Fruit fly (Drosophila melanogaster) whole organism, embryonic: ENCODE results near the gene Hrd3.
A peak's percentile ranks its signal among the peaks of the same experiment; 100 is the strongest.

Experiments used
- Awh ChIP-seq: fragments of 200-800 bp; sonication (Bioruptor generic); IDR thresholded peaks from 2 replicates; pipeline ENCODE4, ENCODE4 v1.3.6; 2022; ENCODE audit warnings: missing biosample characterization, missing genetic modification characterization
- BEAF-32 ChIP-seq: fragments of 200-800 bp; sonication (Bioruptor generic); optimal IDR thresholded peaks from 3 replicates; lab custom pipeline; 2017; ENCODE audit warnings: missing biosample characterization, missing genetic modification characterization, mild to moderate bottlenecking, moderate library complexity, missing genetic modification reagents
- Bteb2 ChIP-seq: fragments of 200-800 bp; sonication (Bioruptor generic); optimal IDR thresholded peaks from 2 replicates; lab custom pipeline; 2016; ENCODE audit warnings: missing biosample characterization, missing genetic modification characterization
- CG10267 ChIP-seq: fragments of 200-800 bp; sonication (Bioruptor generic); optimal IDR thresholded peaks from 2 replicates; lab custom pipeline; 2018; ENCODE audit warnings: missing biosample characterization, mild to moderate bottlenecking, missing genetic modification characterization, moderate library complexity
- CG10543 ChIP-seq: fragments of 200-800 bp; sonication (Bioruptor generic); optimal IDR thresholded peaks from 3 replicates; lab custom pipeline; 2017; ENCODE audit warnings: missing biosample characterization, mild to moderate bottlenecking, missing genetic modification characterization, moderate library complexity
- CG12744 ChIP-seq: fragments of 200-800 bp; sonication (Bioruptor generic); optimal IDR thresholded peaks from 2 replicates; lab custom pipeline; 2016; ENCODE audit warnings: missing biosample characterization, missing genetic modification characterization
- CG13123 ChIP-seq: fragments of 200-800 bp; sonication (Bioruptor generic); optimal IDR thresholded peaks from 2 replicates; lab custom pipeline; 2016; ENCODE audit warnings: missing biosample characterization, missing genetic modification characterization
- CG1603 ChIP-seq: fragments of 200-800 bp; sonication (Bioruptor generic); optimal IDR thresholded peaks from 2 replicates; lab custom pipeline; 2019; ENCODE audit warnings: missing biosample characterization, mild to moderate bottlenecking, missing genetic modification characterization, moderate library complexity
- CG1647 ChIP-seq: fragments of 200-800 bp; sonication (Bioruptor generic); optimal IDR thresholded peaks from 3 replicates; lab custom pipeline; 2016; ENCODE audit warnings: missing biosample characterization, missing genetic modification characterization
- CG17186 ChIP-seq: fragments of 200-800 bp; sonication (Bioruptor generic); optimal IDR thresholded peaks from 3 replicates; lab custom pipeline; 2017; ENCODE audit warnings: missing biosample characterization, missing genetic modification reagents, missing genetic modification characterization
- CG17802 ChIP-seq: fragments of 200-800 bp; sonication (Bioruptor generic); optimal IDR thresholded peaks from 2 replicates; lab custom pipeline; 2018; ENCODE audit warnings: missing biosample characterization, mild to moderate bottlenecking, missing genetic modification characterization, moderate library complexity
- CG2202 ChIP-seq: fragments of 200-800 bp; sonication (Bioruptor generic); optimal IDR thresholded peaks from 2 replicates; lab custom pipeline; 2018; ENCODE audit warnings: missing biosample characterization, mild to moderate bottlenecking, missing genetic modification characterization
- CG31388 ChIP-seq: fragments of 200-800 bp; sonication (Bioruptor generic); optimal IDR thresholded peaks from 2 replicates; lab custom pipeline; 2016; ENCODE audit warnings: missing biosample characterization, missing genetic modification characterization
- CG32532 ChIP-seq: fragments of 200-800 bp; sonication (Bioruptor generic); IDR thresholded peaks from 2 replicates; pipeline ENCODE4 v1.3.6; 2022; ENCODE audit warnings: missing biosample characterization, missing genetic modification characterization
- CG3407 ChIP-seq: fragments of 200-800 bp; sonication (Bioruptor generic); optimal IDR thresholded peaks from 2 replicates; lab custom pipeline; 2018; ENCODE audit warnings: missing biosample characterization, mild to moderate bottlenecking, missing genetic modification characterization
- CG4424 ChIP-seq: fragments of 200-800 bp; sonication (Bioruptor generic); optimal IDR thresholded peaks from 3 replicates; lab custom pipeline; 2016; ENCODE audit warnings: missing biosample characterization, missing genetic modification characterization
- CG4730 ChIP-seq: fragments of 200-800 bp; sonication (Bioruptor generic); IDR thresholded peaks from 2 replicates; pipeline ENCODE4 v1.3.6; 2022; ENCODE audit warnings: missing biosample characterization, missing genetic modification characterization
- CG4820 ChIP-seq: fragments of 200-800 bp; sonication (Bioruptor generic); optimal IDR thresholded peaks from 3 replicates; lab custom pipeline; 2016; ENCODE audit warnings: missing biosample characterization, missing genetic modification characterization
- CG6175 ChIP-seq: fragments of 200-800 bp; sonication (Bioruptor generic); IDR thresholded peaks from 3 replicates; pipeline ENCODE4 v1.3.6; 2022; ENCODE audit warnings: missing biosample characterization, missing genetic modification characterization
- CG6254 ChIP-seq: fragments of 200-800 bp; sonication (Bioruptor generic); optimal IDR thresholded peaks from 3 replicates; lab custom pipeline; 2017; ENCODE audit warnings: mild to moderate bottlenecking, missing biosample characterization, missing genetic modification reagents, missing genetic modification characterization
- CG6689 ChIP-seq: fragments of 200-800 bp; sonication (Bioruptor generic); IDR thresholded peaks from 2 replicates; pipeline ENCODE4 v1.3.6; 2022; ENCODE audit warnings: missing biosample characterization, missing genetic modification characterization
- CG6791 ChIP-seq: fragments of 200-800 bp; sonication (Bioruptor generic); IDR thresholded peaks from 3 replicates; pipeline ENCODE4 v1.3.6; 2022; ENCODE audit warnings: missing biosample characterization, missing genetic modification characterization; ENCODE audit not compliant: partially characterized antibody
- CG6813 ChIP-seq: fragments of 200-800 bp; sonication (Bioruptor generic); optimal IDR thresholded peaks from 2 replicates; lab custom pipeline; 2017; ENCODE audit warnings: missing biosample characterization, missing genetic modification characterization, mild to moderate bottlenecking, moderate library complexity, missing genetic modification reagents
- CG7271 ChIP-seq: fragments of 200-800 bp; sonication (Bioruptor generic); optimal IDR thresholded peaks from 2 replicates; lab custom pipeline; 2018; ENCODE audit warnings: missing biosample characterization, mild to moderate bottlenecking, missing genetic modification characterization, moderate library complexity
- CG7372 ChIP-seq: fragments of 200-800 bp; sonication (Bioruptor generic); IDR thresholded peaks from 2 replicates; pipeline ENCODE4 v1.3.6; 2022; ENCODE audit warnings: missing biosample characterization, missing genetic modification characterization
- CG8359 ChIP-seq: fragments of 200-800 bp; sonication (Bioruptor generic); optimal IDR thresholded peaks from 2 replicates; lab custom pipeline; 2017; ENCODE audit warnings: missing biosample characterization, mild to moderate bottlenecking, missing genetic modification characterization, borderline replicate concordance
- CG8388 ChIP-seq: fragments of 200-800 bp; sonication (Bioruptor generic); optimal IDR thresholded peaks from 2 replicates; lab custom pipeline; 2019; ENCODE audit warnings: missing biosample characterization, mild to moderate bottlenecking, missing genetic modification characterization, moderate library complexity
- CrebB ChIP-seq: fragments of 200-800 bp; sonication (Bioruptor generic); optimal IDR thresholded peaks from 3 replicates; lab custom pipeline; 2018; ENCODE audit warnings: missing biosample characterization, mild to moderate bottlenecking, missing genetic modification characterization
- D19A ChIP-seq: fragments of 200-800 bp; optimal IDR thresholded peaks from 3 replicates; lab custom pipeline; 2019; ENCODE audit warnings: missing biosample characterization, mild to moderate bottlenecking, missing genetic modification characterization, moderate library complexity
- Dp ChIP-seq: fragments of 200-800 bp; sonication (Bioruptor generic); optimal IDR thresholded peaks from 2 replicates; lab custom pipeline; 2018; ENCODE audit warnings: missing biosample characterization, mild to moderate bottlenecking, missing genetic modification characterization, moderate library complexity
- HLH4C ChIP-seq: fragments of 200-800 bp; sonication (Bioruptor generic); IDR thresholded peaks from 3 replicates; pipeline ENCODE4 v1.3.6; 2022; ENCODE audit warnings: missing biosample characterization, missing genetic modification characterization; ENCODE audit not compliant: partially characterized antibody
- Hey ChIP-seq: fragments of 200-800 bp; sonication (Bioruptor generic); optimal IDR thresholded peaks from 3 replicates; lab custom pipeline; 2018; ENCODE audit warnings: missing biosample characterization, mild to moderate bottlenecking, missing genetic modification characterization
- MESR4 ChIP-seq: fragments of 200-800 bp; sonication (Bioruptor generic); optimal IDR thresholded peaks from 2 replicates; lab custom pipeline; 2018; ENCODE audit warnings: missing biosample characterization, mild to moderate bottlenecking, missing genetic modification characterization, moderate library complexity
- MTF-1 ChIP-seq: fragments of 200-800 bp; sonication (Bioruptor generic); optimal IDR thresholded peaks from 2 replicates; lab custom pipeline; 2018; ENCODE audit warnings: missing biosample characterization, mild to moderate bottlenecking, missing genetic modification characterization, borderline replicate concordance
- NC2β ChIP-seq: fragments of 200-800 bp; sonication (Bioruptor generic); optimal IDR thresholded peaks from 2 replicates; lab custom pipeline; 2016; ENCODE audit warnings: missing biosample characterization, missing genetic modification characterization
- Rx ChIP-seq: fragments of 200-800 bp; sonication (Bioruptor generic); IDR thresholded peaks from 2 replicates; pipeline ENCODE4 v1.3.6; 2022; ENCODE audit warnings: missing biosample characterization, missing genetic modification characterization
- Xbp1 ChIP-seq: fragments of 200-800 bp; sonication (Bioruptor generic); optimal IDR thresholded peaks from 3 replicates; lab custom pipeline; 2016; ENCODE audit warnings: missing biosample characterization, mild to moderate bottlenecking, missing genetic modification characterization
- al ChIP-seq: fragments of 200-800 bp; sonication (Bioruptor generic); IDR thresholded peaks from 2 replicates; pipeline ENCODE4 v1.3.6; 2022; ENCODE audit warnings: missing biosample characterization, missing genetic modification characterization
- ase ChIP-seq: fragments of 200-800 bp; sonication (Bioruptor generic); IDR thresholded peaks from 3 replicates; pipeline ENCODE4 v1.3.6; 2022; ENCODE audit warnings: missing biosample characterization, missing genetic modification characterization
- ato ChIP-seq: fragments of 200-800 bp; sonication (Bioruptor generic); IDR thresholded peaks from 2 replicates; pipeline ENCODE4 v1.3.6; 2022; ENCODE audit warnings: missing biosample characterization, missing genetic modification characterization; ENCODE audit not compliant: partially characterized antibody
- cg ChIP-seq: fragments of 200-800 bp; sonication (Bioruptor generic); optimal IDR thresholded peaks from 3 replicates; lab custom pipeline; 2019; ENCODE audit warnings: missing biosample characterization, mild to moderate bottlenecking, missing genetic modification characterization, moderate library complexity
- crol ChIP-seq: fragments of 200-800 bp; sonication (Bioruptor generic); IDR thresholded peaks from 2 replicates; pipeline ENCODE4 v1.3.6; 2022; ENCODE audit warnings: missing biosample characterization, missing genetic modification characterization
- jigr1 ChIP-seq: fragments of 200-800 bp; sonication (Bioruptor generic); IDR thresholded peaks from 3 replicates; pipeline ENCODE4 v1.3.6; 2022; ENCODE audit warnings: missing biosample characterization, missing genetic modification characterization
- kah ChIP-seq: fragments of 200-800 bp; sonication (Bioruptor generic); optimal IDR thresholded peaks from 2 replicates; lab custom pipeline; 2018; ENCODE audit warnings: missing biosample characterization, mild to moderate bottlenecking, missing genetic modification characterization
- kay ChIP-seq: fragments of 200-800 bp; sonication (Bioruptor generic); optimal IDR thresholded peaks from 2 replicates; lab custom pipeline; 2016; ENCODE audit warnings: missing biosample characterization, missing genetic modification characterization
- mam ChIP-seq: fragments of 200-800 bp; sonication (Bioruptor generic); optimal IDR thresholded peaks from 3 replicates; lab custom pipeline; 2016; ENCODE audit warnings: missing biosample characterization, missing genetic modification characterization
- org-1 ChIP-seq: fragments of 200-800 bp; sonication (Bioruptor generic); optimal IDR thresholded peaks from 2 replicates; lab custom pipeline; 2017; ENCODE audit warnings: missing biosample characterization, missing genetic modification characterization
- psq ChIP-seq: fragments of 200-800 bp; sonication (Bioruptor generic); optimal IDR thresholded peaks from 2 replicates; lab custom pipeline; 2017; ENCODE audit warnings: missing biosample characterization, missing genetic modification characterization
- tna ChIP-seq: fragments of 200-800 bp; sonication (Bioruptor generic); IDR thresholded peaks from 2 replicates; pipeline ENCODE4 v1.3.6; 2022; ENCODE audit warnings: missing biosample characterization, missing genetic modification characterization; ENCODE audit not compliant: partially characterized antibody
- vvl ChIP-seq: fragments of 200-800 bp; sonication (Bioruptor generic); IDR thresholded peaks from 2 replicates; pipeline ENCODE4 v1.3.6; 2022; ENCODE audit warnings: missing biosample characterization, missing genetic modification characterization
- zf30C ChIP-seq: fragments of 200-800 bp; sonication (Bioruptor generic); optimal IDR thresholded peaks from 3 replicates; lab custom pipeline; 2018; ENCODE audit warnings: missing biosample characterization, mild to moderate bottlenecking, missing genetic modification characterization

Gene Hrd3

dm6 chr3R:23757912-23758607 is at the start of gene Hrd3, which contains the start of gene PTPMT1 (continued):
- peak; percentile 93 for TF ChIP-seq CG8359
- peak; percentile 96 for TF ChIP-seq vvl (GFP tag; lab: Robert Waterston, UW)
- TF ChIP-seq CG1603 (tag; lab: Kevin White, UChicago) = peak; percentile 79
- TF ChIP-seq CG10543 (GFP tag; lab: Kevin White, UChicago) = peak; percentile 99
- peak; percentile 96 for TF ChIP-seq D19A (tag; lab: Kevin White, UChicago)
- TF ChIP-seq CG4424 (GFP tag; lab: Kevin White, UChicago) = peak; percentile 99
- TF ChIP-seq crol = peak; percentile 63; the same call in 1 of the 2 replicates
- TF ChIP-seq CG12744 (GFP tag; lab: Kevin White, UChicago) = peak; percentile 97
- peak; percentile 98 for TF ChIP-seq CG1647 (GFP tag; lab: Kevin White, UChicago)
- no peak for TF ChIP-seq CG6791 (GFP tag; lab: Robert Waterston, UW)
- TF ChIP-seq CG4730 (GFP tag; lab: Robert Waterston, UW) = peak; percentile 94
- peak; percentile 87 for TF ChIP-seq CG6175 (GFP tag; lab: Robert Waterston, UW)
- TF ChIP-seq zf30C (GFP tag; lab: Kevin White, UChicago) = peak; percentile 19
- peak; percentile 98 for TF ChIP-seq mam (GFP tag; lab: Kevin White, UChicago)
- TF ChIP-seq MESR4 = peak; percentile 29
- TF ChIP-seq Bteb2 (GFP tag; lab: Kevin White, UChicago) = peak; percentile 98
- no peak for TF ChIP-seq HLH4C (GFP tag; lab: Robert Waterston, UW)
- peak; percentile 93 for TF ChIP-seq CG17186 (GFP tag; lab: Kevin White, UChicago)
- peak; percentile 98 for TF ChIP-seq CG4820 (GFP tag; lab: Kevin White, UChicago)
- no peak for TF ChIP-seq tna (GFP tag; lab: Robert Waterston, UW)
- peak; percentile 94 for TF ChIP-seq CG6254 (GFP tag; lab: Kevin White, UChicago)
- TF ChIP-seq BEAF-32 (GFP tag; lab: Kevin White, UChicago) = peak; percentile 64
- peak; percentile 96 for TF ChIP-seq CG31388 (GFP tag; lab: Kevin White, UChicago)
- peak; percentile 98 for TF ChIP-seq CG6689
- peak; percentile 94 for TF ChIP-seq al
- peak; percentile 93 for TF ChIP-seq kah (GFP tag; lab: Kevin White, UChicago)
- TF ChIP-seq CG10267 (tag; lab: Kevin White, UChicago) = peak; percentile 98
- TF ChIP-seq kay (GFP tag; lab: Kevin White, UChicago) = peak; percentile 98
- TF ChIP-seq CG13123 = peak; percentile 96
- TF ChIP-seq MTF-1 (GFP tag; lab: Kevin White, UChicago) = peak; percentile 86
- peak; percentile 88 for TF ChIP-seq ase (GFP tag; lab: Robert Waterston, UW)
- peak; percentile 96 for TF ChIP-seq CG32532 (GFP tag; lab: Robert Waterston, UW)
- TF ChIP-seq Awh = peak; percentile 92
- TF ChIP-seq ato (GFP tag; lab: Robert Waterston, UW) = no peak
- peak; percentile 96 for TF ChIP-seq psq
- TF ChIP-seq jigr1 (GFP tag; lab: Robert Waterston, UW) = peak; percentile 91
- TF ChIP-seq CG17802 = peak; percentile 83
- peak; percentile 97 for TF ChIP-seq CG3407 (GFP tag; lab: Kevin White, UChicago)
- TF ChIP-seq CG8388 = peak; percentile 97

- peak; percentile 66 for TF ChIP-seq CG2202 (tag; lab: Kevin White, UChicago)
- TF ChIP-seq Rx (GFP tag; lab: Robert Waterston, UW) = no peak
- TF ChIP-seq Hey (tag; lab: Kevin White, UChicago) = peak; percentile 5
- peak; percentile 7 for TF ChIP-seq NC2β (GFP tag; lab: Kevin White, UChicago)
- TF ChIP-seq cg (GFP tag; lab: Kevin White, UChicago) = no peak
- peak; percentile 32 for TF ChIP-seq Xbp1 (GFP tag; lab: Kevin White, UChicago)
- TF ChIP-seq CG6813 (GFP tag; lab: Kevin White, UChicago) = peak; percentile 75
- peak; percentile 31 for TF ChIP-seq CG7271 (tag; lab: Kevin White, UChicago)
- TF ChIP-seq CG7372 (GFP tag; lab: Robert Waterston, UW) = peak; percentile 29; the same call in 1 of the 2 replicates
- peak; percentile 37 for TF ChIP-seq CrebB (tag; lab: Kevin White, UChicago)
- peak; percentile 1 for TF ChIP-seq Dp (GFP tag; lab: Kevin White, UChicago)
- peak; percentile 5 for TF ChIP-seq org-1 (GFP tag; lab: Kevin White, UChicago)
These were observed 45.3 kb upstream of the Hrd3 start, which contains the start of gene CG34355 for dm6 chr3R:23803668-23804067. TSS of gene CG34355 (plus strand) at chr3R:23803859.
